Worm (Caenorhabditis elegans) whole organism, mixed stage, embryonic: Measurements from ENCODE around the gene T13F2.2.

ENCODE experiments used
- blmp-1 ChIP-seq: fragments of 150-350 bp; optimal IDR thresholded peaks from 2 replicates; lab custom pipeline; 2014; ENCODE audit warnings: missing biosample characterization, missing genetic modification characterization
- elt-1 ChIP-seq: sonication (generic microtip); optimal IDR thresholded peaks from 2 replicates; lab custom pipeline; 2017; ENCODE audit warnings: missing genetic modification characterization, mild to moderate bottlenecking, missing compliant biosample characterization, antibody characterized with exemption, moderate library complexity, borderline replicate concordance; ENCODE audit not compliant: insufficient read depth

ce11 chrIV:9778016-9778415 lies 19.1 kb downstream of the T13F2.2 start, which contains the start of gene T13F2.6:
- no peak for TF ChIP-seq elt-1 (tag; lab: Kevin White, UChicago)
- TF ChIP-seq blmp-1 (tag; lab: Kevin White, UChicago), result no peak
